Worm (Caenorhabditis elegans) whole organism, midembryonic: Measurements from ENCODE around the gene Y48C3A.12.

Experiments used
- med-1 ChIP-seq: sonication (generic microtip); optimal IDR thresholded peaks from 2 replicates; lab custom pipeline; 2017; ENCODE audit warnings: missing genetic modification characterization, mild to moderate bottlenecking, missing compliant biosample characterization, antibody characterized with exemption, missing genetic modification reagents; ENCODE audit not compliant: insufficient read depth
- ztf-23 ChIP-seq: fragments of 200-800 bp; sonication (Bioruptor generic); IDR thresholded peaks from 2 replicates; pipeline ENCODE4 v1.3.6; 2022; ENCODE audit warnings: missing genetic modification reagents, missing genetic modification characterization, missing compliant biosample characterization

DNA sequence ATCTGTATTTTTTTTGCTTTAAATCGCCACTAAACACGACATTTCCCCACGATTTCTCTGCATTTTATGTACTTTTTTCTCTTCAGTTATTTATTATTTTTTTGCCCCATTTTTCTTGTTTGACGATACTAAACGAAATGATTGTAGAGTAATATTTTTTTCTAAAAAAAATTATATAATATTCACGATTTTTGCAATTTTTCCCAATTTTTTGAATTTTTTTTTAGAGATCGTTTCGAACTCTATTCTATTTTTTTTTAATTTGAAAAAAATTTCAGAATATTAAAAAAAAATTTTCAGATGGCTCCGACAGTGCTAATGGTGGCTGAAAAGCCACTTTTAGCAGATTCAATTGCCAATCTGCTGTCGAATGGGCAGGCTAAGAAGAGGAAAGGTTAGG is 13.2 kb downstream of the Y48C3A.12 start, which contains the start of gene Y48C3A.14:
- TF ChIP-seq ztf-23 (GFP tag; lab: Robert Waterston, UW) = no peak
- no peak for TF ChIP-seq med-1 (GFP tag; lab: Kevin White, UChicago)
